Worm (Caenorhabditis elegans) whole organism, L4/young adult: Measurements from ENCODE around the gene nac-3.

Source experiments
- W03F9.2 ChIP-seq: fragments of 150-350 bp; optimal IDR thresholded peaks from 2 replicates; lab custom pipeline; 2014; ENCODE audit warnings: missing biosample characterization, missing genetic modification characterization
- dao-5 ChIP-seq: sonication (generic microtip); optimal IDR thresholded peaks from 2 replicates; lab custom pipeline; 2016; ENCODE audit warnings: missing genotype, missing genetic modification characterization, moderate library complexity, missing compliant biosample characterization
- him-1 ChIP-seq: sonication (generic microtip); optimal IDR thresholded peaks from 2 replicates; lab custom pipeline; 2016; ENCODE audit warnings: missing genotype, missing genetic modification reagents, missing genetic modification characterization, missing compliant biosample characterization

ce11 chrIII:10153003-10153402 lies 408 bp downstream of the nac-3 start:
- TF ChIP-seq W03F9.2 (tag; lab: Kevin White, UChicago), result no peak
- TF ChIP-seq him-1 (tag; lab: Kevin White, UChicago), result peak; percentile 50
- TF ChIP-seq dao-5 (tag; lab: Kevin White, UChicago), result no peak
